Worm (Caenorhabditis elegans): ENCODE data around the gene F55H2.7.

ce11 chrIII:9496083-9496482 lies 20.0 kb downstream of the F55H2.7 start:
- TF ChIP-seq irx-1 (tag; optimal IDR thresholded peaks at IDR 0.05) (no peak), ztf-4 (tag; optimal IDR thresholded peaks at IDR 0.05) (no peak), nhr-28 (tag; optimal IDR thresholded peaks at IDR 0.05) (no peak), ceh-63 (GFP tag; optimal IDR thresholded peaks at IDR 0.05) (no peak), ceh-90 (tag; optimal IDR thresholded peaks at IDR 0.05) (no peak), sptf-1 (tag; optimal IDR thresholded peaks at IDR 0.05) (no peak)

All from whole organism, L1 larva.